Worm (Caenorhabditis elegans) whole organism, mixed stage, embryonic: ENCODE results near the gene W08E12.8.

Experiments
- bed-3 ChIP-seq: fragments of 200-800 bp; sonication (Bioruptor generic); optimal IDR thresholded peaks from 3 replicates; lab custom pipeline; 2018; ENCODE audit warnings: mild to moderate bottlenecking, missing genetic modification characterization, moderate library complexity, missing compliant biosample characterization
- ceh-83 ChIP-seq: fragments of 200-800 bp; sonication (Bioruptor generic); optimal IDR thresholded peaks from 2 replicates; lab custom pipeline; 2018; ENCODE audit warnings: mild to moderate bottlenecking, missing genetic modification characterization, missing compliant biosample characterization
- elt-3 ChIP-seq: fragments of 150-350 bp; optimal IDR thresholded peaks from 2 replicates; lab custom pipeline; 2014; ENCODE audit warnings: missing biosample characterization, missing genetic modification characterization
- ham-2 ChIP-seq: fragments of 200-800 bp; sonication (Bioruptor generic); optimal IDR thresholded peaks from 2 replicates; lab custom pipeline; 2018; ENCODE audit warnings: mild to moderate bottlenecking, missing genetic modification characterization, missing compliant biosample characterization
- lsy-2 ChIP-seq: fragments of 150-350 bp; optimal IDR thresholded peaks from 2 replicates; lab custom pipeline; 2014; ENCODE audit warnings: missing biosample characterization, missing genetic modification characterization
- nhr-12 ChIP-seq: fragments of 150-350 bp; optimal IDR thresholded peaks from 2 replicates; lab custom pipeline; 2014; ENCODE audit warnings: missing biosample characterization, missing genetic modification characterization
- nhr-76 ChIP-seq: sonication (generic microtip); optimal IDR thresholded peaks from 2 replicates; lab custom pipeline; 2017; ENCODE audit warnings: missing biosample characterization, missing genetic modification characterization
- pha-4 ChIP-seq: fragments of 150-350 bp; optimal IDR thresholded peaks from 2 replicates; lab custom pipeline; 2018; ENCODE audit warnings: missing biosample characterization, missing genetic modification reagents, missing genetic modification characterization

ce11 chrIV:3293800-3294493, 1.8 kb downstream of the W08E12.8 start:
- TF ChIP-seq elt-3 (tag; lab: Kevin White, UChicago) (no peak), nhr-76 (tag; lab: Kevin White, UChicago) (no peak), ham-2 (GFP tag; lab: Kevin White, UChicago) (no peak), bed-3 (GFP tag; lab: Kevin White, UChicago) (no peak), lsy-2 (tag; lab: Kevin White, UChicago) (no peak), nhr-12 (no peak), pha-4 (tag; lab: Kevin White, UChicago) (no peak), ceh-83 (GFP tag; lab: Kevin White, UChicago) (no peak)
